Worm (Caenorhabditis elegans) whole organism, L4 larva: ENCODE data around the gene R11D1.2.

ENCODE experiments used
- Y5F2A.4 ChIP-seq: fragments of 200-800 bp; sonication (Bioruptor generic); optimal IDR thresholded peaks from 2 replicates; lab custom pipeline; 2018; ENCODE audit warnings: mild to moderate bottlenecking, missing genetic modification characterization, missing compliant biosample characterization
- ama-1 ChIP-seq: fragments of 150-350 bp; optimal IDR thresholded peaks from 2 replicates; lab custom pipeline; 2014; ENCODE audit warnings: inconsistent platforms, mixed read lengths
- dpl-1 ChIP-seq: fragments of 150-350 bp; optimal IDR thresholded peaks from 2 replicates; lab custom pipeline; 2014; ENCODE audit warnings: missing biosample characterization, missing genetic modification reagents, missing genetic modification characterization
- lin-13 ChIP-seq: fragments of 150-350 bp; optimal IDR thresholded peaks from 2 replicates; lab custom pipeline; 2014; ENCODE audit warnings: missing biosample characterization, missing genetic modification reagents, missing genetic modification characterization
- lin-39 ChIP-seq: fragments of 150-350 bp; optimal IDR thresholded peaks from 2 replicates; lab custom pipeline; 2014; ENCODE audit warnings: missing biosample characterization, missing genetic modification reagents, missing genetic modification characterization
- madf-5 ChIP-seq, 2 experiments: fragments of 200-800 bp; sonication (Bioruptor generic); IDR thresholded peaks; 2 replicates each; pipeline ENCODE4 v1.3.6; 2022; ENCODE audit warnings: missing compliant biosample characterization in 2 of 2, missing genetic modification characterization in 2 of 2
- madf-9 ChIP-seq: fragments of 200-800 bp; sonication (Bioruptor generic); conservative IDR thresholded peaks from 2 replicates; pipeline ENCODE4 v1.3.6; 2022; ENCODE audit warnings: missing genetic modification reagents, missing genetic modification characterization, missing compliant biosample characterization
- mdl-1 ChIP-seq, 2 experiments: fragments of 150-350 bp in 1 of 2; sonication (generic microtip) in 1 of 2; optimal IDR thresholded peaks; 2 replicates each; lab custom pipeline; 2014 to 2017; ENCODE audit warnings: missing biosample characterization in 2 of 2, missing genetic modification characterization in 2 of 2
- nhr-102 ChIP-seq: sonication (generic microtip); optimal IDR thresholded peaks from 2 replicates; lab custom pipeline; 2016; ENCODE audit warnings: mild to moderate bottlenecking, missing genetic modification characterization, moderate library complexity, missing compliant biosample characterization
- nhr-237 ChIP-seq: sonication (generic microtip); optimal IDR thresholded peaks from 2 replicates; lab custom pipeline; 2017; ENCODE audit warnings: missing biosample characterization, missing genetic modification characterization
- nhr-28 ChIP-seq: fragments of 150-350 bp; optimal IDR thresholded peaks from 2 replicates; lab custom pipeline; 2014; ENCODE audit warnings: missing biosample characterization, missing genetic modification characterization
- snpc-4 ChIP-seq: fragments of 150-350 bp; optimal IDR thresholded peaks from 2 replicates; lab custom pipeline; 2014; ENCODE audit warnings: missing biosample characterization, missing genetic modification characterization
- tag-97 ChIP-seq: fragments of 200-800 bp; sonication (Bioruptor generic); IDR thresholded peaks from 2 replicates; pipeline ENCODE4 v1.3.6; 2022; ENCODE audit warnings: missing genetic modification characterization, missing compliant biosample characterization
- zfp-2 ChIP-seq: sonication (generic microtip); optimal IDR thresholded peaks from 2 replicates; lab custom pipeline; 2016; ENCODE audit warnings: mild to moderate bottlenecking, missing genetic modification characterization, missing compliant biosample characterization

DNA sequence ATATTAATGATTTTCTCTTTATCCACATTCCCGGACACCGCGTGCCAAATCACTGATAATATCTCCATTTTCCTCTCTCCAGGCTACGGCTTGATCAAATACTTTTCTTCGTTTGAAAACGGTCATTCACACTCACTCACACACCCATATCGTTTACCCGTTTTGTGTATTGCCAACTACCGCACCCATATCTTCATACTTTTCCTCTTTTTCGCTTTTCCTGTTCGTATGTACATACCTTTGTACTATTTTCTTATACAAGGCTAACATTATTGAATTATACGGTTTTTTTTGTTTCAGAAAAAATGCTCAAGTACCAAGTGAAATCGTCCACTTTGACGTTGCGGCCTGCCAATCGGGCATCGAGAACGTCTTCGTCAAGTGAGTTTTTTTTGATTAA, 40.5 kb upstream of the R11D1.2 start, which contains the start of gene W05B10.4:
- TF ChIP-seq nhr-28: no peak
- TF ChIP-seq lin-13 (GFP tag; lab: Kevin White, UChicago): no peak
- no peak for TF ChIP-seq snpc-4 (tag; lab: Kevin White, UChicago)
- no peak for TF ChIP-seq lin-39
- TF ChIP-seq Y5F2A.4 (GFP tag; lab: Kevin White, UChicago): no peak
- no peak for TF ChIP-seq madf-9 (GFP tag; lab: Robert Waterston, UW)
- TF ChIP-seq tag-97 (GFP tag; lab: Robert Waterston, UW): no peak
- no peak for TF ChIP-seq madf-5 (GFP tag; IDR thresholded peaks at IDR 0.05; lab: Robert Waterston, UW)
- no peak for TF ChIP-seq zfp-2 (tag; lab: Kevin White, UChicago)
- TF ChIP-seq nhr-237: no peak
- no peak for TF ChIP-seq dpl-1
- no peak for TF ChIP-seq ama-1 (lab: Kevin White, UChicago)
- TF ChIP-seq mdl-1 (tag; optimal IDR thresholded peaks at IDR 0.05; lab: Kevin White, UChicago): no peak
- TF ChIP-seq nhr-102 (tag; lab: Kevin White, UChicago): no peak
